Worm (Caenorhabditis elegans) whole organism, L1 larva: ENCODE results near the gene shk-1.

Experiments used
- C04F5.9 ChIP-seq: sonication (generic microtip); optimal IDR thresholded peaks from 2 replicates; lab custom pipeline; 2016; ENCODE audit warnings: missing genetic modification characterization, missing compliant biosample characterization
- C34B4.2 ChIP-seq: sonication (generic microtip); optimal IDR thresholded peaks from 2 replicates; lab custom pipeline; 2017; ENCODE audit warnings: mild to moderate bottlenecking, missing genetic modification characterization, missing compliant biosample characterization
- aly-2 ChIP-seq: fragments of 150-350 bp; optimal IDR thresholded peaks from 2 replicates; lab custom pipeline; 2014; ENCODE audit warnings: missing biosample characterization, missing genetic modification characterization
- ama-1 ChIP-seq: fragments of 150-350 bp; optimal IDR thresholded peaks from 2 replicates; lab custom pipeline; 2014
- dsc-1 ChIP-seq: sonication (generic microtip); optimal IDR thresholded peaks from 2 replicates; lab custom pipeline; 2016; ENCODE audit warnings: mild to moderate bottlenecking, missing genetic modification characterization, missing compliant biosample characterization
- efl-1 ChIP-seq, 4 experiments: fragments of 150-350 bp; optimal IDR thresholded peaks in 3 of 4; peaks in 1 of 4; 1 replicate in 1 of 4; 2 replicates in 3 of 4; lab custom pipeline; 2014; ENCODE audit warnings: missing biosample characterization in 2 of 4, missing genetic modification characterization in 2 of 4, missing genetic modification reagents in 2 of 4
- egl-13 ChIP-seq: sonication (generic microtip); optimal IDR thresholded peaks from 2 replicates; lab custom pipeline; 2016; ENCODE audit warnings: missing genotype, missing genetic modification reagents, missing genetic modification characterization, missing compliant biosample characterization
- egl-27 ChIP-seq, 2 experiments: fragments of 150-350 bp in 1 of 2; sonication (generic microtip); optimal IDR thresholded peaks; 3 replicates each; lab custom pipeline; 2017 to 2018; ENCODE audit warnings: missing biosample characterization in 2 of 2, missing genetic modification characterization in 2 of 2, missing genetic modification reagents in 2 of 2
- elt-2 ChIP-seq: sonication (generic microtip); optimal IDR thresholded peaks from 2 replicates; lab custom pipeline; 2016; ENCODE audit warnings: missing genetic modification characterization, mild to moderate bottlenecking, inconsistent platforms, missing compliant biosample characterization, missing genetic modification reagents
- elt-3 ChIP-seq, 6 experiments: fragments of 150-350 bp in 1 of 6; sonication (generic microtip); optimal IDR thresholded peaks; 2 replicates each; lab custom pipeline; 2017 to 2018; ENCODE audit warnings: missing biosample characterization in 6 of 6, missing genetic modification characterization in 6 of 6, inconsistent platforms in 1 of 6
- fkh-10 ChIP-seq: sonication (generic microtip); optimal IDR thresholded peaks from 2 replicates; lab custom pipeline; 2017; ENCODE audit warnings: missing biosample characterization, missing genetic modification reagents, missing genetic modification characterization
- grh-1 ChIP-seq: fragments of 200-800 bp; sonication (Bioruptor generic); IDR thresholded peaks from 2 replicates; pipeline ENCODE4 v1.3.6; 2022; ENCODE audit warnings: missing genetic modification reagents, missing genetic modification characterization, missing compliant biosample characterization
- irx-1 ChIP-seq: sonication (generic microtip); optimal IDR thresholded peaks from 2 replicates; lab custom pipeline; 2016; ENCODE audit warnings: missing genetic modification characterization, missing compliant biosample characterization
- lin-14 ChIP-seq: fragments of 200-800 bp; sonication (Bioruptor generic); optimal IDR thresholded peaks from 2 replicates; lab custom pipeline; 2018; ENCODE audit warnings: mild to moderate bottlenecking, missing genetic modification characterization, moderate library complexity, missing compliant biosample characterization
- mab-9 ChIP-seq: fragments of 200-800 bp; sonication (Bioruptor generic); IDR thresholded peaks from 2 replicates; pipeline ENCODE4 v1.3.6; 2022; ENCODE audit warnings: missing genetic modification reagents, missing genetic modification characterization, missing compliant biosample characterization
- mdl-1 ChIP-seq, 2 experiments: fragments of 150-350 bp; optimal IDR thresholded peaks; 2 replicates each; lab custom pipeline; 2014 to 2017; ENCODE audit warnings: missing biosample characterization in 2 of 2, missing genetic modification characterization in 2 of 2, inconsistent platforms in 1 of 2
- mep-1 ChIP-seq: fragments of 150-350 bp; optimal IDR thresholded peaks from 2 replicates; lab custom pipeline; 2014; ENCODE audit warnings: missing biosample characterization, missing genetic modification characterization
- nhr-12 ChIP-seq: sonication (generic microtip); optimal IDR thresholded peaks from 2 replicates; lab custom pipeline; 2017; ENCODE audit warnings: missing biosample characterization, missing genetic modification characterization
- nhr-19 ChIP-seq: fragments of 200-800 bp; sonication (Bioruptor generic); conservative IDR thresholded peaks from 2 replicates; pipeline ENCODE4 v1.3.6; 2022; ENCODE audit warnings: missing genetic modification characterization, missing compliant biosample characterization
- nhr-28 ChIP-seq: fragments of 150-350 bp; optimal IDR thresholded peaks from 2 replicates; lab custom pipeline; 2014; ENCODE audit warnings: missing biosample characterization, missing genetic modification characterization
- nhr-71 ChIP-seq: sonication (generic microtip); optimal IDR thresholded peaks from 2 replicates; lab custom pipeline; 2016; ENCODE audit warnings: mild to moderate bottlenecking, missing genetic modification characterization, moderate library complexity, missing compliant biosample characterization
- nhr-76 ChIP-seq: sonication (generic microtip); optimal IDR thresholded peaks from 2 replicates; lab custom pipeline; 2017; ENCODE audit warnings: missing biosample characterization, missing genetic modification characterization
- nhr-84 ChIP-seq: sonication (generic microtip); optimal IDR thresholded peaks from 2 replicates; lab custom pipeline; 2017; ENCODE audit warnings: missing biosample characterization, missing genetic modification characterization
- nhr-85 ChIP-seq: sonication (generic microtip); peaks from one replicate; lab custom pipeline; 2016; ENCODE audit warnings: missing genetic modification characterization, inconsistent platforms, missing compliant biosample characterization
- nhr-90 ChIP-seq: sonication (generic microtip); optimal IDR thresholded peaks from 2 replicates; lab custom pipeline; 2016; ENCODE audit warnings: mild to moderate bottlenecking, missing genetic modification characterization, missing compliant biosample characterization; ENCODE audit not compliant: poor library complexity
- pag-3 ChIP-seq: sonication (generic microtip); optimal IDR thresholded peaks from 2 replicates; lab custom pipeline; 2017; ENCODE audit warnings: missing genetic modification characterization, mild to moderate bottlenecking, missing compliant biosample characterization, antibody characterized with exemption, borderline replicate concordance; ENCODE audit not compliant: insufficient read depth
- rnt-1 ChIP-seq: sonication (generic microtip); optimal IDR thresholded peaks from 2 replicates; lab custom pipeline; 2016; ENCODE audit warnings: mild to moderate bottlenecking, missing genetic modification characterization, moderate library complexity, missing compliant biosample characterization
- sox-4 ChIP-seq: sonication (generic microtip); optimal IDR thresholded peaks from 2 replicates; lab custom pipeline; 2016; ENCODE audit warnings: missing genetic modification characterization, missing compliant biosample characterization
- swsn-7 ChIP-seq: sonication (generic microtip); optimal IDR thresholded peaks from 2 replicates; lab custom pipeline; 2016; ENCODE audit warnings: missing genetic modification characterization, missing compliant biosample characterization
- tbx-2 ChIP-seq: sonication (generic microtip); optimal IDR thresholded peaks from 2 replicates; lab custom pipeline; 2016; ENCODE audit warnings: missing genetic modification characterization, missing compliant biosample characterization
- unc-130 ChIP-seq: fragments of 150-350 bp; optimal IDR thresholded peaks from 2 replicates; lab custom pipeline; 2017; ENCODE audit warnings: missing biosample characterization, missing genetic modification characterization, inconsistent platforms
- unc-30 ChIP-seq: sonication (generic microtip); optimal IDR thresholded peaks from 2 replicates; lab custom pipeline; 2017; ENCODE audit warnings: missing biosample characterization, missing genetic modification characterization
- unc-62 ChIP-seq: fragments of 150-350 bp; optimal IDR thresholded peaks from 2 replicates; lab custom pipeline; 2014; ENCODE audit warnings: missing biosample characterization, missing genetic modification reagents, missing genetic modification characterization
- xbp-1 ChIP-seq: sonication (generic microtip); optimal IDR thresholded peaks from 2 replicates; lab custom pipeline; 2016; ENCODE audit warnings: missing genetic modification characterization, missing compliant biosample characterization
- zip-4 ChIP-seq: fragments of 200-800 bp; sonication (Bioruptor generic); optimal IDR thresholded peaks from 2 replicates; lab custom pipeline; 2018; ENCODE audit warnings: mild to moderate bottlenecking, missing genetic modification characterization, moderate library complexity, missing compliant biosample characterization
- ztf-4 ChIP-seq: fragments of 150-350 bp; optimal IDR thresholded peaks from 2 replicates; lab custom pipeline; 2014; ENCODE audit warnings: missing biosample characterization, missing genetic modification characterization

Gene shk-1

DNA sequence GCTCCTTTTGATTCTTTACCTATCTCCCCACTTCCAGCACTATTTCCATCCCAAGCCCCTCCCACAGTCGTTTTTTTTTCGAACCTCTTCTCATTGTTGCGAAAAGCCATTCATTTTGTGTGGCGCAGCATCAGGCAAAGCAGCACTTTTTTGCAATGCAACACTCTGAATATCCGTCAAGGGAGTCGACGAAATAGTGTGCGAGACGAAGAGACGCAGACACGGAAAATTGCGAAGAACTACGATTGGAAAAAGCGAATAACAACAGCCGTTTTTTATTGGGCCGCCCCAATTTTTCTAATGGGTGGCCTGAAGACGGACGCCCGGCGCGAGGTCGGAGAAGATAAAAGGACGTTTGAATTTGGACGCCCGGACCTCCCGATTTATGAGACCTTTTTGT lies 28.2 kb upstream of the shk-1 start:
- TF ChIP-seq egl-13 (tag; lab: Kevin White, UChicago) (no peak), ztf-4 (tag; lab: Kevin White, UChicago) (no peak), efl-1 (optimal IDR thresholded peaks at IDR 0.05; lab: Kevin White, UChicago) (no peak), efl-1 (GFP tag; optimal IDR thresholded peaks at IDR 0.05 in 1 of 2; lab: Kevin White, UChicago) (peak in 1 of 2 experiments; percentile 12), nhr-19 (GFP tag; lab: Robert Waterston, UW) (no peak), dsc-1 (tag; lab: Kevin White, UChicago) (no peak), lin-14 (GFP tag; lab: Kevin White, UChicago) (peak; percentile 46), unc-130 (tag; lab: Kevin White, UChicago) (no peak)
- TF ChIP-seq, all 84 proteins: peak for 2

ce11 chrII:9731810-9732209 lies 26.2 kb upstream of the shk-1 start, which contains the start of gene mab-3:
Gene mab-3, plus strand, starts transcription at chrII:9732137.
- peak; percentile 34; the same call in 1 of the 2 replicates for TF ChIP-seq nhr-19 (GFP tag; lab: Robert Waterston, UW)
- peak; percentile 61 for TF ChIP-seq lin-14 (GFP tag; lab: Kevin White, UChicago)
- peak; percentile 15 for TF ChIP-seq rnt-1 (tag; lab: Kevin White, UChicago)

DNA sequence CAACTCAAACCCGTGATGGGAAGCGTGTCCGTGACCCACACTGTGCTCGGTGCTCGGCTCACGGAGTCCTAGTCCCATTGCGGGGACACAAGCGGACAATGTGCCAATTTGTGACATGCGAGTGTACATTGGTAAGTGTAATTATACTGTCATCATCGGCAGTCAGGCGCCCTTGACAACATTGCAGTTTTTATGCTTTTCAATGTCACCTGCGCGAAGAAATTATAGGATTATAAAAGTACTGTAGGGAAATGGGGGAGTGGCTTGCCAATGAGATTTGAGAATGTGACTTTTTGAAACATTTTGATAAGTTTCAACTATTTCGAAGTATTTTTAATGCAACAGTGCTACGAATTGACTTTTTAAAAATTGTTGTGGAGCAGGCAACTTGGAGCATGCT lies 22.2 kb upstream of the shk-1 start:
- no peak for TF ChIP-seq nhr-71 (tag; lab: Kevin White, UChicago)
- no peak for TF ChIP-seq pag-3 (tag; lab: Kevin White, UChicago)
- TF ChIP-seq egl-27 (tag; optimal IDR thresholded peaks at IDR 0.05; lab: Kevin White, UChicago): no peak
- no peak for TF ChIP-seq sox-4 (tag; lab: Kevin White, UChicago)
- TF ChIP-seq ama-1 (lab: Kevin White, UChicago): no peak
- TF ChIP-seq C34B4.2 (tag; lab: Kevin White, UChicago): no peak
- TF ChIP-seq mdl-1 (tag; optimal IDR thresholded peaks at IDR 0.05; lab: Kevin White, UChicago): no peak
- no peak for TF ChIP-seq unc-130 (tag; lab: Kevin White, UChicago)
- TF ChIP-seq C04F5.9 (tag; lab: Kevin White, UChicago): no peak
- TF ChIP-seq nhr-90 (tag; lab: Kevin White, UChicago): no peak
- no peak for TF ChIP-seq ztf-4 (tag; lab: Kevin White, UChicago)
- TF ChIP-seq nhr-28 (tag; lab: Kevin White, UChicago): no peak
- TF ChIP-seq grh-1 (GFP tag; lab: Robert Waterston, UW): no peak
- no peak for TF ChIP-seq zip-4 (GFP tag; lab: Kevin White, UChicago)
- no peak for TF ChIP-seq mab-9 (GFP tag; lab: Robert Waterston, UW)
- TF ChIP-seq nhr-85 (tag; lab: Kevin White, UChicago): no peak
- no peak for TF ChIP-seq nhr-84
- TF ChIP-seq nhr-76 (tag; lab: Kevin White, UChicago): no peak
- TF ChIP-seq aly-2 (tag; lab: Kevin White, UChicago): no peak

- TF ChIP-seq xbp-1 (tag; lab: Kevin White, UChicago) (no peak), mdl-1 (tag; optimal IDR thresholded peaks at IDR 0.05; lab: Kevin White, UChicago) (no peak), swsn-7 (tag; lab: Kevin White, UChicago) (no peak), lin-14 (GFP tag; lab: Kevin White, UChicago) (peak; percentile 6), efl-1 (optimal IDR thresholded peaks at IDR 0.05; lab: Kevin White, UChicago) (no peak), efl-1 (GFP tag; optimal IDR thresholded peaks at IDR 0.05 in 1 of 2; lab: Kevin White, UChicago) (peak in 1 of 2 experiments; percentile 85), nhr-84 (no peak), nhr-12 (tag; lab: Kevin White, UChicago) (no peak), ztf-4 (tag; lab: Kevin White, UChicago) (no peak), fkh-10 (GFP tag; lab: Kevin White, UChicago) (no peak), elt-3 (tag; optimal IDR thresholded peaks at IDR 0.05; lab: Kevin White, UChicago) (no peak), tbx-2 (tag; lab: Kevin White, UChicago) (no peak), unc-62 (GFP tag; lab: Kevin White, UChicago) (no peak), mep-1 (no peak), irx-1 (tag; lab: Kevin White, UChicago) (no peak), elt-2 (tag; lab: Kevin White, UChicago) (peak; percentile 51), unc-30 (tag; lab: Kevin White, UChicago) (no peak)
- TF ChIP-seq, all 84 proteins: peak for 3
Measured at ce11 chrII:9738820-9739219, 19.2 kb upstream of the shk-1 start.
